Worm (Caenorhabditis elegans) whole organism, L4 larva: ENCODE results near the gene T05D4.5.

Experiments used
- D1046.2 ChIP-seq: fragments of 200-800 bp; sonication (Bioruptor generic); IDR thresholded peaks from 2 replicates; pipeline ENCODE4 v1.3.6; 2022; ENCODE audit warnings: missing genetic modification characterization, missing compliant biosample characterization
- F10B5.3 ChIP-seq: sonication (generic microtip); optimal IDR thresholded peaks from 2 replicates; lab custom pipeline; 2016; ENCODE audit warnings: mild to moderate bottlenecking, missing genetic modification characterization, missing compliant biosample characterization
- F37D6.2 ChIP-seq: sonication (generic microtip); optimal IDR thresholded peaks from 2 replicates; lab custom pipeline; 2016; ENCODE audit warnings: mild to moderate bottlenecking, missing genetic modification characterization, missing compliant biosample characterization
- T26A8.4 ChIP-seq: fragments of 200-800 bp; sonication (Bioruptor generic); IDR thresholded peaks from 2 replicates; pipeline ENCODE4 v1.3.6; 2022; ENCODE audit warnings: missing genetic modification characterization, missing compliant biosample characterization
- Y105C5A.15 ChIP-seq: fragments of 200-800 bp; sonication (Bioruptor generic); IDR thresholded peaks from 2 replicates; pipeline ENCODE4 v1.3.6; 2022; ENCODE audit warnings: missing genetic modification characterization, missing compliant biosample characterization
- ZK337.2 ChIP-seq: fragments of 200-800 bp; sonication (Bioruptor generic); IDR thresholded peaks from 2 replicates; pipeline ENCODE4 v1.3.6; 2022; ENCODE audit warnings: missing genetic modification reagents, missing genetic modification characterization, missing compliant biosample characterization
- aha-1 ChIP-seq: fragments of 150-350 bp; peaks from one replicate; lab custom pipeline; 2014; ENCODE audit warnings: missing biosample characterization, missing genetic modification characterization
- aly-2 ChIP-seq: sonication (generic microtip); optimal IDR thresholded peaks from 2 replicates; lab custom pipeline; 2018; ENCODE audit warnings: missing biosample characterization, missing genetic modification characterization
- ama-1 ChIP-seq: fragments of 150-350 bp; optimal IDR thresholded peaks from 2 replicates; lab custom pipeline; 2014; ENCODE audit warnings: inconsistent platforms, mixed read lengths
- arid-1 ChIP-seq: fragments of 200-800 bp; sonication (Bioruptor generic); conservative IDR thresholded peaks from 2 replicates; pipeline ENCODE4 v1.3.6; 2022; ENCODE audit warnings: missing genetic modification reagents, missing genetic modification characterization, missing compliant biosample characterization
- ceh-62 ChIP-seq: sonication (generic microtip); optimal IDR thresholded peaks from 2 replicates; lab custom pipeline; 2017; ENCODE audit warnings: missing biosample characterization, missing genetic modification characterization
- ces-1 ChIP-seq: fragments of 150-350 bp; sonication (generic microtip); optimal IDR thresholded peaks from 4 replicates; lab custom pipeline; 2014; ENCODE audit warnings: missing biosample characterization, missing genetic modification reagents, missing genetic modification characterization
- ctbp-1 ChIP-seq: fragments of 200-800 bp; sonication (Bioruptor generic); IDR thresholded peaks from 2 replicates; pipeline ENCODE4 v1.3.6; 2022; ENCODE audit warnings: missing genetic modification reagents, missing genetic modification characterization, missing compliant biosample characterization
- daf-16 ChIP-seq, 3 experiments: sonication (generic microtip); optimal IDR thresholded peaks; 2 replicates each; lab custom pipeline; 2016 to 2017; ENCODE audit warnings: missing genetic modification characterization in 3 of 3, missing genetic modification reagents in 3 of 3, mild to moderate bottlenecking in 2 of 3, missing compliant biosample characterization in 2 of 3, missing biosample characterization in 1 of 3, moderate library complexity in 1 of 3
- dmd-8 ChIP-seq: fragments of 200-800 bp; sonication (Bioruptor generic); IDR thresholded peaks from 2 replicates; pipeline ENCODE4 v1.3.6; 2022; ENCODE audit warnings: missing genetic modification characterization, missing compliant biosample characterization
- duxl-1 ChIP-seq: sonication (generic microtip); optimal IDR thresholded peaks from 2 replicates; lab custom pipeline; 2016; ENCODE audit warnings: mild to moderate bottlenecking, missing genetic modification characterization, moderate library complexity, missing compliant biosample characterization; ENCODE audit not compliant: poor library complexity
- egl-27 ChIP-seq: sonication (generic microtip); optimal IDR thresholded peaks from 3 replicates; lab custom pipeline; 2017; ENCODE audit warnings: missing biosample characterization, missing genetic modification reagents, missing genetic modification characterization
- fkh-10 ChIP-seq: fragments of 150-350 bp; optimal IDR thresholded peaks from 2 replicates; lab custom pipeline; 2014; ENCODE audit warnings: missing biosample characterization, missing genetic modification reagents, missing genetic modification characterization
- fos-1 ChIP-seq: fragments of 150-350 bp; optimal IDR thresholded peaks from 2 replicates; lab custom pipeline; 2014; ENCODE audit warnings: missing biosample characterization, missing genetic modification characterization
- gei-8 ChIP-seq: fragments of 200-800 bp; sonication (Bioruptor generic); optimal IDR thresholded peaks from 2 replicates; lab custom pipeline; 2018; ENCODE audit warnings: mild to moderate bottlenecking, missing genetic modification characterization, missing compliant biosample characterization
- hif-1 ChIP-seq, 2 experiments: sonication (generic microtip); optimal IDR thresholded peaks; 2 replicates each; lab custom pipeline; 2016 to 2017; ENCODE audit warnings: missing compliant biosample characterization in 2 of 2, missing genetic modification characterization in 2 of 2, missing genetic modification reagents in 2 of 2, missing genotype in 2 of 2, mild to moderate bottlenecking in 1 of 2
- hlh-11 ChIP-seq: fragments of 200-800 bp; sonication (Bioruptor generic); optimal IDR thresholded peaks from 2 replicates; lab custom pipeline; 2018; ENCODE audit warnings: mild to moderate bottlenecking, missing genetic modification characterization, missing compliant biosample characterization
- hlh-30 ChIP-seq: sonication (generic microtip); optimal IDR thresholded peaks from 2 replicates; lab custom pipeline; 2017; ENCODE audit warnings: antibody characterized with exemption, mild to moderate bottlenecking, missing genetic modification characterization, missing compliant biosample characterization; ENCODE audit not compliant: insufficient read depth
- hmg-1.1 ChIP-seq: fragments of 200-800 bp; sonication (Bioruptor generic); IDR thresholded peaks from 2 replicates; pipeline ENCODE4 v1.3.6; 2022; ENCODE audit warnings: missing genetic modification reagents, missing genetic modification characterization, missing compliant biosample characterization
- jun-1 ChIP-seq: fragments of 150-350 bp; optimal IDR thresholded peaks from 2 replicates; lab custom pipeline; 2014; ENCODE audit warnings: missing biosample characterization, missing genetic modification reagents, missing genetic modification characterization
- lim-7 ChIP-seq: fragments of 200-800 bp; sonication (Bioruptor generic); IDR thresholded peaks from 2 replicates; pipeline ENCODE4 v1.3.6; 2022; ENCODE audit warnings: missing genetic modification characterization, missing compliant biosample characterization
- lin-1 ChIP-seq: fragments of 200-800 bp; sonication (Bioruptor generic); IDR thresholded peaks from 2 replicates; pipeline ENCODE4 v1.3.6; 2022; ENCODE audit warnings: missing genetic modification reagents, missing genetic modification characterization, missing compliant biosample characterization
- lin-13 ChIP-seq: fragments of 150-350 bp; optimal IDR thresholded peaks from 2 replicates; lab custom pipeline; 2014; ENCODE audit warnings: missing biosample characterization, missing genetic modification reagents, missing genetic modification characterization
- lin-38 ChIP-seq: fragments of 200-800 bp; sonication (Bioruptor generic); IDR thresholded peaks from 2 replicates; pipeline ENCODE4 v1.3.6; 2022; ENCODE audit warnings: missing genetic modification reagents, missing genetic modification characterization, missing compliant biosample characterization
- lsy-2 ChIP-seq, 2 experiments: fragments of 150-350 bp in 1 of 2; sonication (generic microtip) in 1 of 2; optimal IDR thresholded peaks; 2 replicates each; lab custom pipeline; 2014 to 2017; ENCODE audit warnings: missing biosample characterization in 2 of 2, missing genetic modification characterization in 2 of 2
- mdl-1 ChIP-seq, 2 experiments: fragments of 150-350 bp in 1 of 2; sonication (generic microtip) in 1 of 2; optimal IDR thresholded peaks; 2 replicates each; lab custom pipeline; 2014 to 2017; ENCODE audit warnings: missing biosample characterization in 2 of 2, missing genetic modification characterization in 2 of 2
- mep-1 ChIP-seq: fragments of 150-350 bp; sonication (generic microtip); optimal IDR thresholded peaks from 3 replicates; lab custom pipeline; 2014; ENCODE audit warnings: missing biosample characterization, missing genetic modification characterization
- nhr-10 ChIP-seq: fragments of 150-350 bp; optimal IDR thresholded peaks from 2 replicates; lab custom pipeline; 2014; ENCODE audit warnings: missing biosample characterization, missing genetic modification characterization
- nhr-25 ChIP-seq: sonication (generic microtip); optimal IDR thresholded peaks from 2 replicates; lab custom pipeline; 2017; ENCODE audit warnings: missing genetic modification characterization, mild to moderate bottlenecking, missing compliant biosample characterization, antibody characterized with exemption, moderate library complexity, borderline replicate concordance; ENCODE audit not compliant: insufficient read depth
- nhr-41 ChIP-seq: fragments of 200-800 bp; sonication (Bioruptor generic); IDR thresholded peaks from 2 replicates; pipeline ENCODE4 v1.3.6; 2022; ENCODE audit warnings: missing genetic modification reagents, missing genetic modification characterization, missing compliant biosample characterization
- nhr-42 ChIP-seq: fragments of 200-800 bp; sonication (Bioruptor generic); IDR thresholded peaks from 2 replicates; pipeline ENCODE4 v1.3.6; 2022; ENCODE audit warnings: missing genetic modification characterization, missing compliant biosample characterization
- nhr-77 ChIP-seq: fragments of 150-350 bp; optimal IDR thresholded peaks from 2 replicates; lab custom pipeline; 2014; ENCODE audit warnings: missing biosample characterization, missing genetic modification characterization
- php-3 ChIP-seq: fragments of 200-800 bp; sonication (Bioruptor generic); IDR thresholded peaks from 2 replicates; pipeline ENCODE4 v1.3.6; 2022; ENCODE audit warnings: missing genetic modification reagents, missing genetic modification characterization, missing compliant biosample characterization
- pqm-1 ChIP-seq: sonication (generic microtip); optimal IDR thresholded peaks from 2 replicates; lab custom pipeline; 2017; ENCODE audit warnings: missing biosample characterization, missing genetic modification characterization
- rbr-2 ChIP-seq: sonication (generic microtip); optimal IDR thresholded peaks from 2 replicates; lab custom pipeline; 2016; ENCODE audit warnings: missing genotype, missing genetic modification characterization, missing compliant biosample characterization
- sdz-12 ChIP-seq: fragments of 200-800 bp; sonication (Bioruptor generic); optimal IDR thresholded peaks from 2 replicates; lab custom pipeline; 2018; ENCODE audit warnings: mild to moderate bottlenecking, missing genetic modification characterization, missing compliant biosample characterization
- set-16 ChIP-seq: fragments of 200-800 bp; sonication (Bioruptor generic); IDR thresholded peaks from 2 replicates; pipeline ENCODE4 v1.3.6; 2022; ENCODE audit warnings: missing genetic modification reagents, missing genetic modification characterization, missing compliant biosample characterization
- snpc-1.2 ChIP-seq: fragments of 200-800 bp; sonication (Bioruptor generic); IDR thresholded peaks from 2 replicates; pipeline ENCODE4 v1.3.6; 2022; ENCODE audit warnings: missing genetic modification reagents, missing genetic modification characterization, missing compliant biosample characterization
- snpc-4 ChIP-seq: fragments of 150-350 bp; optimal IDR thresholded peaks from 2 replicates; lab custom pipeline; 2014; ENCODE audit warnings: missing biosample characterization, missing genetic modification characterization
- unc-62 ChIP-seq, 3 experiments: fragments of 150-350 bp in 1 of 3; sonication (generic microtip); optimal IDR thresholded peaks in 2 of 3; peaks in 1 of 3; 1 replicate in 1 of 3; 2 replicates in 2 of 3; lab custom pipeline; 2014 to 2017; ENCODE audit warnings: missing biosample characterization in 3 of 3, missing genetic modification characterization in 3 of 3, missing genetic modification reagents in 3 of 3, missing genotype in 1 of 3
- zip-11 ChIP-seq: fragments of 200-800 bp; sonication (Bioruptor generic); IDR thresholded peaks from 2 replicates; pipeline ENCODE4 v1.3.6; 2022; ENCODE audit warnings: missing genetic modification characterization, missing compliant biosample characterization

T05D4.5 gene

ce11 chrIII:13563583-13563982 is 17.1 kb upstream of the T05D4.5 start:
- TF ChIP-seq set-16 (GFP tag; lab: Robert Waterston, UW) = peak; percentile 84
- 0 out of 2 replicates have a peak, but pooled peaks have one; percentile 49 for TF ChIP-seq ctbp-1 (GFP tag; lab: Robert Waterston, UW)
- TF ChIP-seq gei-8 (GFP tag; lab: Kevin White, UChicago) = no peak
- TF ChIP-seq ama-1 (lab: Kevin White, UChicago) = no peak
- TF ChIP-seq php-3 = no peak
- no peak for TF ChIP-seq nhr-77
- no peak for TF ChIP-seq lim-7
- TF ChIP-seq duxl-1 (tag; lab: Kevin White, UChicago) = no peak
- TF ChIP-seq snpc-1.2 (GFP tag; lab: Robert Waterston, UW) = no peak
- TF ChIP-seq, all 104 proteins: peak for 2

DNA sequence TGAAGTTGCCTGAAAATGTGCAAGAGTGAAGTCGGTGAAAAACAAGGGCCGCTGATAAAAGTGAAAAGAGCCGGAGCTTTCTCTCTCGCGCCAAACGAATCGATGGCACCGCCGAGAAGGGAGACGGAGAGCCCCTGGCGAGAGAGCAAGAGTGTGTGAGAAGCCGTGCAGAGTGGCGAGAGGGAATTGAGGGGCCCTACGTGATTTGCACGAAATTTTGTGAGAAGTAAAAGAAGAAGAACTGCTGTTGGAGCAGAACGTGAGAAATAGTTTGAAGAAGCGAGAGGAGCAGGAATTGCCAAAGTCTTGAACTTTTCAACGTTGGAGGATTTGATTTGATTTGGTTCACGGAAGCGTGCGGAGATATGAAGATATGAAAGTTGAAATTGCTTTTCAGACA is 15.7 kb upstream of the T05D4.5 start, which contains the start of gene aldo-1:
Gene aldo-1 (minus strand): TSS at position 9 of the 400 bp plus-strand sequence.
- no peak for TF ChIP-seq zip-11 (GFP tag; lab: Robert Waterston, UW)
- no peak for TF ChIP-seq sdz-12 (GFP tag; lab: Kevin White, UChicago)
- TF ChIP-seq F10B5.3 (tag; lab: Kevin White, UChicago) = no peak
- peak in 1 of 2 experiments; percentile 13 for TF ChIP-seq mdl-1 (tag; optimal IDR thresholded peaks at IDR 0.05; lab: Kevin White, UChicago)
- no peak for TF ChIP-seq Y105C5A.15 (GFP tag; lab: Robert Waterston, UW)
- no peak for TF ChIP-seq nhr-10 (tag; lab: Kevin White, UChicago)
- TF ChIP-seq nhr-41 (GFP tag; lab: Robert Waterston, UW) = no peak
- 0 out of 2 replicates have a peak, but pooled peaks have one; percentile 26 for TF ChIP-seq hmg-1.1 (GFP tag; lab: Robert Waterston, UW)
- peak; percentile 28 for TF ChIP-seq F37D6.2
- TF ChIP-seq php-3 = no peak
- peak in 1 of 2 experiments; percentile 34 for TF ChIP-seq daf-16 (GFP tag; optimal IDR thresholded peaks at IDR 0.05; lab: Kevin White, UChicago)
- no peak for TF ChIP-seq daf-16 (tag; optimal IDR thresholded peaks at IDR 0.05; lab: Kevin White, UChicago)
- no peak for TF ChIP-seq unc-62 (GFP tag; optimal IDR thresholded peaks at IDR 0.05 in 1 of 2; lab: Kevin White, UChicago)
- no peak for TF ChIP-seq unc-62 (tag; optimal IDR thresholded peaks at IDR 0.05; lab: Kevin White, UChicago)
- no peak for TF ChIP-seq fos-1 (tag; lab: Kevin White, UChicago)
- TF ChIP-seq set-16 (GFP tag; lab: Robert Waterston, UW) = peak; percentile 80
- TF ChIP-seq aha-1 = peak; percentile 92
- no peak for TF ChIP-seq lin-1 (GFP tag; lab: Robert Waterston, UW)
- no peak for TF ChIP-seq nhr-42 (GFP tag; lab: Robert Waterston, UW)
- no peak for TF ChIP-seq ZK337.2 (GFP tag; lab: Robert Waterston, UW)
- peak; percentile 36 for TF ChIP-seq fkh-10 (GFP tag; lab: Kevin White, UChicago)
- peak; percentile 27 for TF ChIP-seq rbr-2
- TF ChIP-seq dmd-8 (GFP tag; lab: Robert Waterston, UW) = no peak
- TF ChIP-seq lin-38 = no peak
- TF ChIP-seq egl-27 = no peak
- no peak for TF ChIP-seq T26A8.4 (GFP tag; lab: Robert Waterston, UW)
- TF ChIP-seq aly-2 (tag; lab: Kevin White, UChicago) = no peak
- TF ChIP-seq ctbp-1 (GFP tag; lab: Robert Waterston, UW) = 0 out of 2 replicates have a peak, but pooled peaks have one; percentile 64
- TF ChIP-seq mep-1 (tag; lab: Kevin White, UChicago) = peak; percentile 48
- no peak for TF ChIP-seq snpc-4 (tag; lab: Kevin White, UChicago)
- peak; percentile 4 for TF ChIP-seq hlh-30
- TF ChIP-seq pqm-1 = no peak
- TF ChIP-seq nhr-25 (tag; lab: Kevin White, UChicago) = no peak
- TF ChIP-seq arid-1 = 0 out of 2 replicates have a peak, but pooled peaks have one; percentile 19
- no peak for TF ChIP-seq duxl-1 (tag; lab: Kevin White, UChicago)
- TF ChIP-seq ceh-62 (tag; lab: Kevin White, UChicago) = no peak
- TF ChIP-seq D1046.2 (GFP tag; lab: Robert Waterston, UW) = no peak
- TF ChIP-seq jun-1 (tag; lab: Kevin White, UChicago) = no peak
- TF ChIP-seq lsy-2 (tag; optimal IDR thresholded peaks at IDR 0.05; lab: Kevin White, UChicago) = peak in 1 of 2 experiments; percentile 53
- TF ChIP-seq ces-1 (GFP tag; lab: Kevin White, UChicago) = peak; percentile 76
- no peak for TF ChIP-seq lin-13 (GFP tag; lab: Kevin White, UChicago)
- TF ChIP-seq hif-1 (tag; optimal IDR thresholded peaks at IDR 0.05; lab: Kevin White, UChicago) = peak; percentile 79 to 99
- peak; percentile 11 for TF ChIP-seq hlh-11 (tag; lab: Kevin White, UChicago)
